Worm (Caenorhabditis elegans) whole organism, L2 larva: ENCODE data around the gene R08C7.1.

Source experiments
- C34F6.9 ChIP-seq: fragments of 150-350 bp; optimal IDR thresholded peaks from 2 replicates; lab custom pipeline; 2014; ENCODE audit warnings: missing biosample characterization, missing genetic modification characterization
- F13H6.1 ChIP-seq: sonication (generic microtip); optimal IDR thresholded peaks from 2 replicates; lab custom pipeline; 2016; ENCODE audit warnings: missing genetic modification characterization, missing compliant biosample characterization
- R02D3.7 ChIP-seq: fragments of 150-350 bp; optimal IDR thresholded peaks from 2 replicates; lab custom pipeline; 2014; ENCODE audit warnings: missing biosample characterization, missing genetic modification characterization
- Y55F3AM.14 ChIP-seq: fragments of 200-800 bp; sonication (Bioruptor generic); optimal IDR thresholded peaks from 2 replicates; lab custom pipeline; 2018; ENCODE audit warnings: mild to moderate bottlenecking, missing genetic modification characterization, missing compliant biosample characterization
- ZK546.5 ChIP-seq: sonication (generic microtip); optimal IDR thresholded peaks from 2 replicates; lab custom pipeline; 2017; ENCODE audit warnings: missing biosample characterization, missing genetic modification characterization
- aly-2 ChIP-seq: fragments of 150-350 bp; optimal IDR thresholded peaks from 2 replicates; lab custom pipeline; 2014; ENCODE audit warnings: missing biosample characterization, missing genetic modification characterization
- ama-1 ChIP-seq: fragments of 150-350 bp; optimal IDR thresholded peaks from 2 replicates; lab custom pipeline; 2018; ENCODE audit warnings: inconsistent platforms
- blmp-1 ChIP-seq: sonication (generic microtip); optimal IDR thresholded peaks from 2 replicates; lab custom pipeline; 2017; ENCODE audit warnings: missing genetic modification characterization, mild to moderate bottlenecking, missing compliant biosample characterization, antibody characterized with exemption, moderate library complexity; ENCODE audit not compliant: insufficient read depth
- ceh-16 ChIP-seq: fragments of 150-350 bp; optimal IDR thresholded peaks from 2 replicates; lab custom pipeline; 2014; ENCODE audit warnings: missing biosample characterization, missing genetic modification characterization
- ceh-82 ChIP-seq: fragments of 150-350 bp; optimal IDR thresholded peaks from 2 replicates; lab custom pipeline; 2014; ENCODE audit warnings: missing biosample characterization, missing genetic modification characterization
- crh-2 ChIP-seq: sonication (generic microtip); optimal IDR thresholded peaks from 2 replicates; lab custom pipeline; 2017; ENCODE audit warnings: missing biosample characterization, missing genetic modification characterization
- dmd-4 ChIP-seq: sonication (generic microtip); optimal IDR thresholded peaks from 2 replicates; lab custom pipeline; 2017; ENCODE audit warnings: missing biosample characterization, missing genetic modification characterization
- egl-27 ChIP-seq: sonication (generic microtip); optimal IDR thresholded peaks from 3 replicates; lab custom pipeline; 2017; ENCODE audit warnings: missing biosample characterization, missing genetic modification reagents, missing genetic modification characterization
- elt-1 ChIP-seq: fragments of 150-350 bp; optimal IDR thresholded peaks from 2 replicates; lab custom pipeline; 2014; ENCODE audit warnings: missing biosample characterization, missing genetic modification characterization
- elt-3 ChIP-seq: sonication (generic microtip); optimal IDR thresholded peaks from 2 replicates; lab custom pipeline; 2017; ENCODE audit warnings: missing biosample characterization, missing genetic modification characterization
- fos-1 ChIP-seq: fragments of 150-350 bp; optimal IDR thresholded peaks from 2 replicates; lab custom pipeline; 2014; ENCODE audit warnings: missing biosample characterization, missing genetic modification characterization
- gmeb-1 ChIP-seq: fragments of 150-350 bp; optimal IDR thresholded peaks from 2 replicates; lab custom pipeline; 2014; ENCODE audit warnings: missing biosample characterization, missing genetic modification characterization
- lin-11 ChIP-seq: fragments of 150-350 bp; sonication (generic microtip); optimal IDR thresholded peaks from 2 replicates; lab custom pipeline; 2014; ENCODE audit warnings: missing biosample characterization, missing genetic modification characterization, inconsistent platforms, mixed read lengths
- lin-13 ChIP-seq: fragments of 150-350 bp; optimal IDR thresholded peaks from 2 replicates; lab custom pipeline; 2014; ENCODE audit warnings: missing biosample characterization, missing genetic modification reagents, missing genetic modification characterization
- lin-39 ChIP-seq: fragments of 150-350 bp; optimal IDR thresholded peaks from 2 replicates; lab custom pipeline; 2014; ENCODE audit warnings: missing biosample characterization, missing genetic modification reagents, missing genetic modification characterization
- lsy-2 ChIP-seq, 2 experiments: fragments of 150-350 bp in 1 of 2; sonication (generic microtip) in 1 of 2; optimal IDR thresholded peaks; 2 replicates each; lab custom pipeline; 2014 to 2017; ENCODE audit warnings: missing biosample characterization in 2 of 2, missing genetic modification characterization in 2 of 2
- mab-5 ChIP-seq: fragments of 150-350 bp; optimal IDR thresholded peaks from 2 replicates; lab custom pipeline; 2014; ENCODE audit warnings: missing biosample characterization, missing genetic modification characterization
- mbf-1 ChIP-seq: sonication (generic microtip); optimal IDR thresholded peaks from 2 replicates; lab custom pipeline; 2017; ENCODE audit warnings: missing biosample characterization, missing genetic modification characterization
- mdl-1 ChIP-seq, 2 experiments: fragments of 150-350 bp in 1 of 2; sonication (generic microtip) in 1 of 2; optimal IDR thresholded peaks; 2 replicates each; lab custom pipeline; 2017; ENCODE audit warnings: missing biosample characterization in 2 of 2, missing genetic modification characterization in 2 of 2
- nhr-10 ChIP-seq: sonication (generic microtip); optimal IDR thresholded peaks from 2 replicates; lab custom pipeline; 2017; ENCODE audit warnings: missing biosample characterization, missing genetic modification characterization
- nhr-12 ChIP-seq: fragments of 150-350 bp; optimal IDR thresholded peaks from 2 replicates; lab custom pipeline; 2014; ENCODE audit warnings: missing biosample characterization, missing genetic modification characterization
- nhr-129 ChIP-seq: fragments of 150-350 bp; optimal IDR thresholded peaks from 2 replicates; lab custom pipeline; 2014; ENCODE audit warnings: missing biosample characterization, missing genetic modification characterization
- nhr-21 ChIP-seq: fragments of 150-350 bp; optimal IDR thresholded peaks from 2 replicates; lab custom pipeline; 2014; ENCODE audit warnings: missing biosample characterization, missing genetic modification characterization
- nhr-23 ChIP-seq: fragments of 150-350 bp; optimal IDR thresholded peaks from 2 replicates; lab custom pipeline; 2014; ENCODE audit warnings: missing biosample characterization, missing genetic modification reagents, missing genetic modification characterization
- nhr-237 ChIP-seq: fragments of 150-350 bp; optimal IDR thresholded peaks from 2 replicates; lab custom pipeline; 2014; ENCODE audit warnings: missing biosample characterization, missing genetic modification characterization
- nhr-25 ChIP-seq: fragments of 150-350 bp; sonication (generic microtip); optimal IDR thresholded peaks from 3 replicates; lab custom pipeline; 2014; ENCODE audit warnings: missing biosample characterization, missing genetic modification characterization
- nhr-6 ChIP-seq: fragments of 150-350 bp; optimal IDR thresholded peaks from 2 replicates; lab custom pipeline; 2014; ENCODE audit warnings: missing biosample characterization, missing genetic modification characterization
- nhr-77 ChIP-seq: fragments of 150-350 bp; optimal IDR thresholded peaks from 2 replicates; lab custom pipeline; 2014; ENCODE audit warnings: missing biosample characterization, missing genetic modification characterization
- sem-4 ChIP-seq: fragments of 150-350 bp; optimal IDR thresholded peaks from 2 replicates; lab custom pipeline; 2014; ENCODE audit warnings: missing biosample characterization, missing genetic modification reagents, missing genetic modification characterization
- skn-1 ChIP-seq: sonication (generic microtip); optimal IDR thresholded peaks from 2 replicates; lab custom pipeline; 2017; ENCODE audit warnings: missing biosample characterization, missing genetic modification characterization
- sma-3 ChIP-seq: sonication (generic microtip); optimal IDR thresholded peaks from 2 replicates; lab custom pipeline; 2016; ENCODE audit warnings: missing genetic modification reagents, missing genetic modification characterization, missing compliant biosample characterization
- sma-9 ChIP-seq, 2 experiments: fragments of 150-350 bp in 1 of 2; sonication (generic microtip) in 1 of 2; optimal IDR thresholded peaks; 2 replicates each; lab custom pipeline; 2014 to 2016; ENCODE audit warnings: missing genetic modification characterization in 2 of 2, mild to moderate bottlenecking in 1 of 2, missing biosample characterization in 1 of 2, missing compliant biosample characterization in 1 of 2, missing genetic modification reagents in 1 of 2, moderate library complexity in 1 of 2
- snpc-4 ChIP-seq: fragments of 150-350 bp; optimal IDR thresholded peaks from 2 replicates; lab custom pipeline; 2014; ENCODE audit warnings: missing biosample characterization, missing genetic modification characterization
- unc-39 ChIP-seq: fragments of 150-350 bp; optimal IDR thresholded peaks from 2 replicates; lab custom pipeline; 2014; ENCODE audit warnings: missing biosample characterization, missing genetic modification characterization
- unc-55 ChIP-seq: fragments of 150-350 bp; sonication (generic microtip); optimal IDR thresholded peaks from 3 replicates; lab custom pipeline; 2014; ENCODE audit warnings: missing biosample characterization, missing genetic modification reagents, missing genetic modification characterization
- unc-62 ChIP-seq: fragments of 150-350 bp; optimal IDR thresholded peaks from 2 replicates; lab custom pipeline; 2014; ENCODE audit warnings: missing biosample characterization, missing genetic modification reagents, missing genetic modification characterization
- zag-1 ChIP-seq: fragments of 150-350 bp; optimal IDR thresholded peaks from 2 replicates; lab custom pipeline; 2014; ENCODE audit warnings: missing biosample characterization, missing genetic modification characterization
- ztf-11 ChIP-seq: sonication (generic microtip); optimal IDR thresholded peaks from 2 replicates; lab custom pipeline; 2017; ENCODE audit warnings: missing biosample characterization, missing genetic modification characterization
- ztf-4 ChIP-seq: fragments of 150-350 bp; optimal IDR thresholded peaks from 2 replicates; lab custom pipeline; 2014; ENCODE audit warnings: missing biosample characterization, missing genetic modification characterization

R08C7.1 gene

ce11 chrIV:4445711-4446290, 5.9 kb upstream of the R08C7.1 start, which contains the start of the genes wapl-1 and htz-1:
Gene wapl-1 (minus strand): TSS chrIV:4445740.
Gene htz-1 (plus strand): TSS chrIV:4446216.
- TF ChIP-seq lin-39 (tag; lab: Kevin White, UChicago) (no peak), unc-39 (tag; lab: Kevin White, UChicago) (no peak), ztf-4 (tag; lab: Kevin White, UChicago) (peak; percentile 96), nhr-237 (tag; lab: Kevin White, UChicago) (peak; percentile 79), snpc-4 (tag; lab: Kevin White, UChicago) (peak; percentile 82), Y55F3AM.14 (peak; percentile 79), skn-1 (tag; lab: Kevin White, UChicago) (peak; percentile 54), sma-9 (GFP tag; optimal IDR thresholded peaks at IDR 0.05; lab: Kevin White, UChicago) (peak; percentile 97), sma-9 (tag; optimal IDR thresholded peaks at IDR 0.05; lab: Kevin White, UChicago) (no peak), dmd-4 (tag; lab: Kevin White, UChicago) (no peak), lin-13 (GFP tag; lab: Kevin White, UChicago) (peak; percentile 97), unc-55 (GFP tag; lab: Kevin White, UChicago) (peak; percentile 99), aly-2 (no peak), mbf-1 (tag; lab: Kevin White, UChicago) (no peak), ama-1 (lab: Kevin White, UChicago) (peak; percentile 78), nhr-129 (tag; lab: Kevin White, UChicago) (peak; percentile 96), unc-62 (peak; percentile 71), lsy-2 (tag; optimal IDR thresholded peaks at IDR 0.05; lab: Kevin White, UChicago) (peak; percentile 99), nhr-12 (tag; lab: Kevin White, UChicago) (no peak), egl-27 (tag; lab: Kevin White, UChicago) (peak; percentile 82), zag-1 (tag; lab: Kevin White, UChicago) (peak; percentile 82), nhr-25 (tag; lab: Kevin White, UChicago) (peak; percentile 95), crh-2 (peak; percentile 97), nhr-77 (tag; lab: Kevin White, UChicago) (peak; percentile 16), fos-1 (tag; lab: Kevin White, UChicago) (peak; percentile 91), elt-3 (tag; lab: Kevin White, UChicago) (no peak), blmp-1 (tag; lab: Kevin White, UChicago) (peak; percentile 72), C34F6.9 (tag; lab: Kevin White, UChicago) (peak; percentile 98), ceh-16 (tag; lab: Kevin White, UChicago) (peak; percentile 86), sma-3 (GFP tag; lab: Kevin White, UChicago) (peak; percentile 97), nhr-10 (tag; lab: Kevin White, UChicago) (peak; percentile 59), F13H6.1 (tag; lab: Kevin White, UChicago) (peak; percentile 96), ZK546.5 (tag; lab: Kevin White, UChicago) (peak; percentile 99), gmeb-1 (tag; lab: Kevin White, UChicago) (peak; percentile 95), nhr-21 (tag; lab: Kevin White, UChicago) (peak; percentile 94), sem-4 (peak; percentile 94), R02D3.7 (tag; lab: Kevin White, UChicago) (peak; percentile 95), nhr-23 (tag; lab: Kevin White, UChicago) (no peak), ztf-11 (tag; lab: Kevin White, UChicago) (no peak), lin-11 (tag; lab: Kevin White, UChicago) (peak; percentile 99), ceh-82 (tag; lab: Kevin White, UChicago) (peak; percentile 90), nhr-6 (tag; lab: Kevin White, UChicago) (peak; percentile 92), elt-1 (tag; lab: Kevin White, UChicago) (no peak), mab-5 (tag; lab: Kevin White, UChicago) (peak; percentile 85), mdl-1 (tag; optimal IDR thresholded peaks at IDR 0.05; lab: Kevin White, UChicago) (peak; percentile 29 to 67)
